Worm (Caenorhabditis elegans): Measurements from ENCODE around the gene C17C3.24.

- TF ChIP-seq snpc-4 (tag; optimal IDR thresholded peaks at IDR 0.05) (no peak), pha-4 (tag; optimal IDR thresholded peaks at IDR 0.05) (no peak), cnd-1 (tag; optimal IDR thresholded peaks at IDR 0.05) (no peak), elt-1 (tag; optimal IDR thresholded peaks at IDR 0.05; ENCODE audit: borderline replicate concordance, insufficient read depth) (no peak), blmp-1 (tag; optimal IDR thresholded peaks at IDR 0.05) (no peak), unc-62 (GFP tag; optimal IDR thresholded peaks at IDR 0.05) (no peak), nhr-12 (tag; optimal IDR thresholded peaks at IDR 0.05) (no peak), mab-5 (tag; optimal IDR thresholded peaks at IDR 0.05) (no peak), lin-13 (tag; optimal IDR thresholded peaks at IDR 0.05) (no peak), nhr-2 (tag; optimal IDR thresholded peaks at IDR 0.05) (no peak), nhr-76 (tag; optimal IDR thresholded peaks at IDR 0.05) (no peak), elt-3 (tag; optimal IDR thresholded peaks at IDR 0.05) (no peak), nhr-28 (tag; optimal IDR thresholded peaks at IDR 0.05) (no peak), lsy-2 (tag; optimal IDR thresholded peaks at IDR 0.05) (no peak)
These were observed 26.0 kb downstream of the C17C3.24 start, which contains the start of gene ZK177.3 for ce11 chrII:5515542-5515941.
